Fruit fly (Drosophila melanogaster): ENCODE data around the gene Herc4.

The Herc4 gene

dm6 chr3L:1335428-1335764 is 21.9 kb downstream of the Herc4 start:
- no peak for TF ChIP-seq CG11617 (GFP tag; optimal IDR thresholded peaks at IDR 0.05)
- peak; percentile 40 for TF ChIP-seq CG7045 (GFP tag; optimal IDR thresholded peaks at IDR 0.05)
- no peak for TF ChIP-seq Hr96 (GFP tag; optimal IDR thresholded peaks at IDR 0.05)
- no peak for TF ChIP-seq CG5204 (GFP tag; optimal IDR thresholded peaks at IDR 0.05)
- peak; percentile 35 for TF ChIP-seq bab1 (GFP tag; optimal IDR thresholded peaks at IDR 0.05)
- peak; percentile 2 for TF ChIP-seq CG1620 (GFP tag; optimal IDR thresholded peaks at IDR 0.05)
- peak; percentile 23 for TF ChIP-seq CG14711 (tag; optimal IDR thresholded peaks at IDR 0.05)
- peak; percentile 15 for TF ChIP-seq Crg-1 (GFP tag; optimal IDR thresholded peaks at IDR 0.05)
- TF ChIP-seq cnc (optimal IDR thresholded peaks at IDR 0.05), result peak in 1 of 2 experiments; percentile 24
- no peak for TF ChIP-seq Clk (GFP tag; optimal IDR thresholded peaks at IDR 0.05)
- TF ChIP-seq CG7101 (tag; optimal IDR thresholded peaks at IDR 0.05), result peak; percentile 33
- peak; percentile 98 for TF ChIP-seq pad (GFP tag; optimal IDR thresholded peaks at IDR 0.05)
- TF ChIP-seq cic (GFP tag; optimal IDR thresholded peaks at IDR 0.05), result no peak

dm6 chr3L:1335989-1336961 is 22.8 kb downstream of the Herc4 start:
- TF ChIP-seq CG33017 (tag; optimal IDR thresholded peaks at IDR 0.05) (no peak), ovo (GFP tag; optimal IDR thresholded peaks at IDR 0.05) (no peak), cnc (optimal IDR thresholded peaks at IDR 0.05) (peak; percentile 95 to 98)

- TF ChIP-seq kay (GFP tag; ENCODE audit: borderline replicate concordance) (no peak), Clk (GFP tag; optimal IDR thresholded peaks at IDR 0.05) (peak; percentile 31), CG14711 (tag; optimal IDR thresholded peaks at IDR 0.05) (peak; percentile 63), cic (GFP tag; optimal IDR thresholded peaks at IDR 0.05) (no peak), bab1 (GFP tag; optimal IDR thresholded peaks at IDR 0.05) (peak; percentile 12), tj (GFP tag; optimal IDR thresholded peaks at IDR 0.05) (peak; percentile 26), pad (GFP tag; optimal IDR thresholded peaks at IDR 0.05) (peak; percentile 38), Crg-1 (GFP tag; optimal IDR thresholded peaks at IDR 0.05) (peak; percentile 64), Mnt (GFP tag; optimal IDR thresholded peaks at IDR 0.05) (peak; percentile 94), CG7101 (tag; optimal IDR thresholded peaks at IDR 0.05) (peak; percentile 64), Hr96 (GFP tag; optimal IDR thresholded peaks at IDR 0.05) (no peak), cnc (optimal IDR thresholded peaks at IDR 0.05) (no peak), ovo (GFP tag; optimal IDR thresholded peaks at IDR 0.05) (peak; percentile 64), CG11617 (GFP tag; optimal IDR thresholded peaks at IDR 0.05) (peak; percentile 74), CG12768 (GFP tag; optimal IDR thresholded peaks at IDR 0.05) (peak; percentile 60), CG7045 (GFP tag; optimal IDR thresholded peaks at IDR 0.05) (peak; percentile 59), CG33017 (tag; optimal IDR thresholded peaks at IDR 0.05) (peak; percentile 28), toe (GFP tag; optimal IDR thresholded peaks at IDR 0.05) (no peak), CG1620 (GFP tag; optimal IDR thresholded peaks at IDR 0.05) (peak; percentile 26), CG5204 (GFP tag; optimal IDR thresholded peaks at IDR 0.05) (no peak)
Observed at dm6 chr3L:1342133-1342580, 28.7 kb downstream of the Herc4 start, which contains the start of gene indra. Gene indra (minus strand): TSS chr3L:1342403.

dm6 chr3L:1346956-1347587 is 33.6 kb downstream of the Herc4 start:
- TF ChIP-seq pad (GFP tag; optimal IDR thresholded peaks at IDR 0.05) (no peak), tj (GFP tag; optimal IDR thresholded peaks at IDR 0.05) (peak; percentile 86)

dm6 chr3L:1348248-1348647 is 34.8 kb downstream of the Herc4 start:
- TF ChIP-seq Crg-1 (GFP tag; optimal IDR thresholded peaks at IDR 0.05) (no peak), CG7045 (GFP tag; optimal IDR thresholded peaks at IDR 0.05) (no peak), CG12768 (GFP tag; optimal IDR thresholded peaks at IDR 0.05) (no peak), bab1 (GFP tag; optimal IDR thresholded peaks at IDR 0.05) (no peak), tj (GFP tag; optimal IDR thresholded peaks at IDR 0.05) (no peak), pad (GFP tag; optimal IDR thresholded peaks at IDR 0.05) (no peak), CG1620 (GFP tag; optimal IDR thresholded peaks at IDR 0.05) (no peak), kay (GFP tag; ENCODE audit: borderline replicate concordance) (no peak), CG14711 (tag; optimal IDR thresholded peaks at IDR 0.05) (no peak), Hr96 (GFP tag; optimal IDR thresholded peaks at IDR 0.05) (no peak), Mnt (GFP tag; optimal IDR thresholded peaks at IDR 0.05) (no peak), CG11617 (GFP tag; optimal IDR thresholded peaks at IDR 0.05) (no peak)

- TF ChIP-seq CG12768 (GFP tag; optimal IDR thresholded peaks at IDR 0.05) (no peak), toe (GFP tag; optimal IDR thresholded peaks at IDR 0.05) (no peak), Hr96 (GFP tag; optimal IDR thresholded peaks at IDR 0.05) (no peak), CG7045 (GFP tag; optimal IDR thresholded peaks at IDR 0.05) (no peak), CG1620 (GFP tag; optimal IDR thresholded peaks at IDR 0.05) (no peak), CG11617 (GFP tag; optimal IDR thresholded peaks at IDR 0.05) (no peak), pad (GFP tag; optimal IDR thresholded peaks at IDR 0.05) (no peak), CG7101 (tag; optimal IDR thresholded peaks at IDR 0.05) (no peak), CG33017 (tag; optimal IDR thresholded peaks at IDR 0.05) (no peak), Mnt (GFP tag; optimal IDR thresholded peaks at IDR 0.05) (no peak), ovo (GFP tag; optimal IDR thresholded peaks at IDR 0.05) (no peak), cic (GFP tag; optimal IDR thresholded peaks at IDR 0.05) (no peak), Crg-1 (GFP tag; optimal IDR thresholded peaks at IDR 0.05) (no peak), Clk (GFP tag; optimal IDR thresholded peaks at IDR 0.05) (no peak)
Observed at dm6 chr3L:1348935-1349334, 35.4 kb downstream of the Herc4 start.

All from whole organism, adult.